Fruit fly (Drosophila melanogaster) whole organism, prepupa: ENCODE results near the gene Pex11c.

ENCODE experiments used
- CG16779 ChIP-seq: fragments of 200-800 bp; sonication (Bioruptor generic); optimal IDR thresholded peaks from 3 replicates; lab custom pipeline; 2017; ENCODE audit warnings: missing biosample characterization, mild to moderate bottlenecking, missing genetic modification characterization
- CG3919 ChIP-seq: fragments of 200-800 bp; sonication (Bioruptor generic); optimal IDR thresholded peaks from 3 replicates; lab custom pipeline; 2016; ENCODE audit warnings: missing biosample characterization, missing genetic modification characterization
- Ets21C ChIP-seq: fragments of 200-800 bp; sonication (Bioruptor generic); optimal IDR thresholded peaks from 3 replicates; lab custom pipeline; 2016; ENCODE audit warnings: missing biosample characterization, missing genetic modification characterization
- Gug ChIP-seq: fragments of 200-800 bp; sonication (Bioruptor generic); IDR thresholded peaks from 2 replicates; pipeline ENCODE4 v1.3.6; 2022; ENCODE audit warnings: missing biosample characterization, missing genetic modification characterization
- Hr39 ChIP-seq: fragments of 200-800 bp; sonication (Bioruptor generic); optimal IDR thresholded peaks from 2 replicates; lab custom pipeline; 2016; ENCODE audit warnings: missing biosample characterization, missing genetic modification characterization
- OdsH ChIP-seq: fragments of 200-800 bp; sonication (Bioruptor generic); optimal IDR thresholded peaks from 3 replicates; lab custom pipeline; 2016; ENCODE audit warnings: missing biosample characterization, missing genetic modification characterization
- Sox102F ChIP-seq: fragments of 200-800 bp; sonication (Bioruptor generic); optimal IDR thresholded peaks from 2 replicates; lab custom pipeline; 2016; ENCODE audit warnings: missing biosample characterization, mild to moderate bottlenecking, missing genetic modification characterization
- fd85E ChIP-seq: fragments of 200-800 bp; sonication (Bioruptor generic); optimal IDR thresholded peaks from 3 replicates; lab custom pipeline; 2016; ENCODE audit warnings: missing biosample characterization, missing genetic modification characterization
- spab ChIP-seq: fragments of 200-800 bp; sonication (Bioruptor generic); optimal IDR thresholded peaks from 2 replicates; lab custom pipeline; 2017; ENCODE audit warnings: missing biosample characterization, mild to moderate bottlenecking, missing genetic modification characterization, missing genetic modification reagents

DNA sequence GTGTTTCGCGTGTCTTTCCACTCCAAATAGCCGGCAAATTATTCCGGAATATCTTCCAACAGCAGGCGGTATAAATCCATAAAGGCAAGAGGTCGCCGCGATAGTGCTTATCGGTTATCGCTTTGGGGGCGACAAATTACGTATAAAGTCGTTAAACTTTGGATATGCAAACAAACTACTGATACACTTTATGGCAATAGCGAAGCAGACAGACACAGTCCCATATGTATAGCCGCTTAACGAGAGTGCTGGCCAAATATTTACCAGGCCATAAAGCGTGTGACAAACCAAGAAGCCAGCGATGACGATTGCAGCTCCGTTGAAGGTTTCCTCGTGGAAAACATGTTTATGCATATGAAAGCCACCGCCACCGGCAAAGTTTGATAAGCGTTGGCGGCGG is 26.1 kb downstream of the Pex11c start:
- TF ChIP-seq Gug = no peak
- TF ChIP-seq fd85E (GFP tag; lab: Kevin White, UChicago) = no peak
- TF ChIP-seq CG3919 (GFP tag; lab: Kevin White, UChicago) = no peak
- no peak for TF ChIP-seq Hr39 (GFP tag; lab: Kevin White, UChicago)
- no peak for TF ChIP-seq Ets21C
- TF ChIP-seq spab = no peak
- no peak for TF ChIP-seq OdsH (GFP tag; lab: Kevin White, UChicago)
- no peak for TF ChIP-seq CG16779
- TF ChIP-seq Sox102F = no peak
